Worm (Caenorhabditis elegans): ENCODE results near the gene peli-1.

DNA sequence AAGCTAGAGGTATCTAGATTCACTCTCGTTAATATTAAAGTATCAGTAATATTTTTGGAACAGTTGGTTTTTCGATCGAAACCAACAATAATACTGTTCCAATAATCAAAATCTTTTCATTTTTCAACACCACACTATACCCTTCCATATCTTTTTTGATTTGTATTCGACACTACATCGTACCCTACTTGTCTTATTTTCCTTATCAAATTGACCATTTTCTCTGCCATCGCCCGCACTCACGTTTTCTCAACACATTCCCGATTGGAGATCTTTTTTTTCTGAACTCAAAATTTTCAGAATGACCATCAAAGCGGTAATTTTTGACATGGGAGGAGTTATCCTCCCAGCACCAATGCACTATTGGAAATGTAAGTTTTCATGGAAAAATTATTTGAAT is 41.9 kb downstream of the peli-1 start, which contains the start of gene acds-10:
- TF ChIP-seq fos-1 (tag; optimal IDR thresholded peaks at IDR 0.05) (no peak), zag-1 (tag; optimal IDR thresholded peaks at IDR 0.05) (no peak), hlh-17 (GFP tag; optimal IDR thresholded peaks at IDR 0.05; ENCODE audit: borderline replicate concordance) (no peak), nhr-11 (tag; optimal IDR thresholded peaks at IDR 0.05) (no peak), fkh-4 (tag; optimal IDR thresholded peaks at IDR 0.05; ENCODE audit: borderline replicate concordance) (no peak), fkh-10 (GFP tag; optimal IDR thresholded peaks at IDR 0.05) (no peak), nhr-77 (tag; optimal IDR thresholded peaks at IDR 0.05) (no peak)
